Worm (Caenorhabditis elegans) whole organism, L2 larva: Measurements from ENCODE around the gene C05D12.5.

Source experiments
- mab-5 ChIP-seq: fragments of 150-350 bp; optimal IDR thresholded peaks from 2 replicates; lab custom pipeline; 2014; ENCODE audit warnings: missing biosample characterization, missing genetic modification characterization
- unc-39 ChIP-seq: fragments of 150-350 bp; optimal IDR thresholded peaks from 2 replicates; lab custom pipeline; 2014; ENCODE audit warnings: missing biosample characterization, missing genetic modification characterization

DNA sequence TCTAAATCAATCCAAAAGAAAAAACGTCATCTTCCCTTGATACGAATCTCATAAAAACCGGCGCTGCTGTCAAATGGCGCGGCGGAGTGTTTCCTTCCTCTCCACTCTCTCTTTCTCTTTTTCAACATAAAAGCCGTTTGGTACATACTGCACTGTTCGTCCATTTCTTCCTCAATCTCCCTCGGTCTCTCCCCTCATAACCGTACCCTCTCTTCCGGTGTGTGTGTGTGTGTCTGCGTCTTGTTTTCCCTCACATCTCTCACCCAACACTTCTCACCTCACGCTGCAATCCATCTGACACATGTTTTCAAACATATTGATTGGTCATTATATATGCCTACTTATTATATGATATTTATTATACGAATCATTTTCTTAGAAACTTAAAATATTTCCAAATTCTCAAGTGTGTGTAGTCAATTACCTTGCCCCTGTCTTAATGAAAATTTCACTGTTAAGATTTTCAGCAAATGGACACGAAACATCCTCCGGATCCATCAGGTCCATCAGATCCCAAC lies 30.4 kb downstream of the C05D12.5 start, which contains the start of the genes aars-1 and rga-1:
- TF ChIP-seq mab-5 (tag; lab: Kevin White, UChicago) (no peak), unc-39 (no peak)
